Fruit fly (Drosophila melanogaster): Measurements from ENCODE around the gene SAK.

SAK gene

DNA sequence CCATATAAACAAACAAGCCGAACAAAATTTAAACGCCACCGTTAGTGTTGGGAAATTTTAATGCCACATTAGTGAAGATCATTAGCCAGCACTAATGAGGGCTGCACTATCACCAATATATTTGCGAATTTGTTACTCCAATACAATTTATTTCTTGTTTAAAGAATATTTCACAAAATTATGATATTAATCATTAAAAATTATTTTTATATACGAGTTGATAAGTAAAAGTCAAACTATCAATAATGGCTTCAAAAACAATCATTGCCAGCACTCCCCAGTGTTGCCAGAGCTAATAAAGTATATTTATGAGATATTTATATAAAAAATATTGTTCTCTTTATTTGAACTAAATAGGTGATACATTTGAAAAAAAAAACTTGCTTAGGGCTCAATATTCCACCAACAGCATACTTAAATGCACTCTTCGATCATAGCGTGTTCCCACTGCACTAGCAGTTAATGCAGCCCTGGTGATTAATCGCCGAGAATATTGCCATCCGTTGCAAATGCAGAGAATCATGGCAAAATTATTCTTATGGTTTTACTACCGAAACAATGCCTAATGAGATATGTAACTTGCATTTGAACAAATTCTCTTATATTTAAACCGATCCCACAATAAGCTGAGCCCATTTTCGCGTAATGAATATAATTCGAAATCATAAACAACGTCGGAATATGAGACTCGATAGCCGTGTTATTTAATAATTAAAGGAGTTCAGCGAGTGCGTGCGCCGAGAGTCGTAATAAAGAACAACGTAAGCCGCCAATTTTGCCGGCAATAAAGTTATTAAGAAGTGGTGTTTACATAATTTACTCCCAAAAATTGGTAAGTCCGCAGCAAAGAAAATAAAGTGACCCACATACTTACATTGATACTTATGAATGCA, at the start of gene SAK, which contains the start of gene Cdk12 (continued):
- TF ChIP-seq CG4318 (GFP tag; optimal IDR thresholded peaks at IDR 0.05) (peak; percentile 78), topi (GFP tag; optimal IDR thresholded peaks at IDR 0.05) (peak; percentile 66), CG6792 (GFP tag; optimal IDR thresholded peaks at IDR 0.05) (peak; percentile 71), CG15336 (GFP tag; IDR thresholded peaks at IDR 0.05) (peak; percentile 75), Ets96B (tag; optimal IDR thresholded peaks at IDR 0.05) (peak; percentile 72), Eip93F (GFP tag; optimal IDR thresholded peaks at IDR 0.05) (peak; percentile 71), dac (GFP tag; optimal IDR thresholded peaks at IDR 0.05) (peak; percentile 66), achi (GFP tag; optimal IDR thresholded peaks at IDR 0.05) (peak; percentile 83), Hr4 (GFP tag; optimal IDR thresholded peaks at IDR 0.05) (peak; percentile 77), salr (GFP tag; optimal IDR thresholded peaks at IDR 0.05) (peak; percentile 26 to 84)

DNA sequence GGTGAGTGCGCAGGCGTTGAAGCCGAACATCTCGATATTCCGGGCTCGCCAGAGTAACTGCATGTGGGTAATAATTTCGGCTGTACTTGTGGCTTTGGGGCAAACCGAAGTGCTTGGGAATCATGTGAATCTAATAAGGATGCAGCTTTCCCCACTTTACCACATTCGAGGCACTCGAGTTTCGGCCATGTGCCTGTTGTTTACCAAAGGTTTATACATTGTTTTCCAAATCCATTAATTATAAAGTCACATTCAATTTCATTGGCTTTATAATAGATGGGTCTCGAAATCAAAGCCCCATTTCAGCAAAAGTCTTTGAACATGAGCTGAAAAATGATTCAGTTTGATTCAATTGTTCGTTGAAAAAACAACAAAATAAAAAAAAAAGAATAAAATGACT, 49.4 kb upstream of the SAK start, which contains the start of gene CG7634:
Gene CG7634 (plus strand): TSS at position 301 of the 400 bp plus-strand sequence.
- no peak for TF ChIP-seq Gug (GFP tag; IDR thresholded peaks at IDR 0.05)
- no peak for TF ChIP-seq CG31627 (GFP tag; optimal IDR thresholded peaks at IDR 0.05)
- TF ChIP-seq Sox15 (GFP tag; optimal IDR thresholded peaks at IDR 0.05) = no peak
- no peak for TF ChIP-seq cyc (GFP tag; optimal IDR thresholded peaks at IDR 0.05)
- TF ChIP-seq Ets21C (GFP tag; optimal IDR thresholded peaks at IDR 0.05) = no peak
- no peak for TF ChIP-seq net (GFP tag; optimal IDR thresholded peaks at IDR 0.05)
- no peak for TF ChIP-seq dsx (GFP tag; optimal IDR thresholded peaks at IDR 0.05; ENCODE audit: poor library complexity, severe bottlenecking)
- TF ChIP-seq CG8319 (GFP tag; optimal IDR thresholded peaks at IDR 0.05) = no peak
- TF ChIP-seq svp (GFP tag) = no peak
- no peak for TF ChIP-seq CG7368 (GFP tag; optimal IDR thresholded peaks at IDR 0.05)
- no peak for TF ChIP-seq Sox102F (GFP tag; optimal IDR thresholded peaks at IDR 0.05)
- TF ChIP-seq CG11762 (GFP tag; optimal IDR thresholded peaks at IDR 0.05; ENCODE audit: insufficient read depth) = no peak
- no peak for TF ChIP-seq CG6808 (GFP tag; optimal IDR thresholded peaks at IDR 0.05)

DNA sequence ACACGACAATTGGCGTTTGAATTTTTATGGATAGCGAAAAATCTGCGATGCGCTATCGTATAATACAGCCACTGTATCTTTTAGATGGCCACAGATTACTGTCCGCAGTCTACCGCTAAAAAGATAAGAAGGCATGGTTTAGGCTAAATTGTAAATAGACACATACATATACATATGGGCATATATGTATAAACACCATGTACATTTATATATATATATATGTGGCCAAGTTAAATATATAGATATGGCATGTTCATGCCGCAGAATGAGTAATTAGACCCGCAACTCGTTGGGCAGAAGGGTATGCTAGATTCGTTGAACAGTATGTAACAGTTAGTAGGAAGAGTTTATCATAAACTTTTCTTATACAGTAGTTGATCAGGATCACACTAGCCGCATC, 46.4 kb upstream of the SAK start, which contains the start of gene CapaR:
Gene CapaR (minus strand): TSS at position 101 of the 400 bp plus-strand sequence.
- no peak for TF ChIP-seq OdsH (GFP tag; optimal IDR thresholded peaks at IDR 0.05)
- no peak for TF ChIP-seq CG16779 (tag; optimal IDR thresholded peaks at IDR 0.05)
- TF ChIP-seq dac (GFP tag; optimal IDR thresholded peaks at IDR 0.05) = no peak
- no peak for TF ChIP-seq spab (GFP tag; optimal IDR thresholded peaks at IDR 0.05)
- no peak for TF ChIP-seq CG32006 (GFP tag; optimal IDR thresholded peaks at IDR 0.05)
- TF ChIP-seq Blimp-1 (GFP tag; optimal IDR thresholded peaks at IDR 0.05) = no peak
- TF ChIP-seq net (GFP tag; optimal IDR thresholded peaks at IDR 0.05) = no peak
- TF ChIP-seq Hr38 (GFP tag; optimal IDR thresholded peaks at IDR 0.05) = no peak
- no peak for TF ChIP-seq Sox15 (GFP tag; optimal IDR thresholded peaks at IDR 0.05)
- no peak for TF ChIP-seq ss (GFP tag; optimal IDR thresholded peaks at IDR 0.05)
- no peak for TF ChIP-seq CG7368 (GFP tag; optimal IDR thresholded peaks at IDR 0.05)

DNA sequence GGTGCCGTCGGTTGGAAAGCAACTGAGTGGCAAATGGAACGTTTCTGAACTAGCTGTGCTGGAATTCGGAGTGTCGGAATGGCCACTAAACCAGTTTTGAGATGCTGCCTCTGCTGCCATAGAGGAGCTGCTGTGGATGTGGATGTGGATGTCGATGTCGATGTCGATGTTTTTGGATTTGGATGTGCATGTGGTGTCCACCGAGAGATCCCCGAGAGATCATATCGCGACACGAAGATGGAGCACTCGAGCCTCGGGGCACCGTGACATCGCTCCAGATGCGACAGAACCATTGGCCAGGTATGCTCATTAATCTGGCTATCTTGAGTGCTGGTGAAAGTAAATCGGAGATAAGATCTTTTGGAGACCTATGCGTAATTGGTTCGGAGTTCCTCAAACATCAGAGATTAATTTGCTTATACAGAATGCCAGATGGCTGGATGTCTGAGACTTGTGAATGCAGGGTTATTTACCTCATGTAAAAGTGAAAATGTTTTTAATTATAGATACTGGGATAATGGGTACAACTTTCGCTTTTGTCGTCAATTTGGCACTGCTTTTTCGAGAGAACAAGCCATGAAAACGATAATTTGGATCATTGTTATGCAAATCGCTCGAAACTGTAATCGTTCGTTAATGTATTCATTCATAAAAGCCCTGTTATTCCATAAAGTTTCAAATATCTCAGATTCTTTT, 42.6 kb upstream of the SAK start, which contains the start of gene CG7173:
Gene CG7173 (minus strand): TSS at position 51 of the 696 bp plus-strand sequence.
- TF ChIP-seq lz (GFP tag; optimal IDR thresholded peaks at IDR 0.05) (no peak), fd85E (GFP tag; optimal IDR thresholded peaks at IDR 0.05) (no peak), Sox102F (GFP tag; optimal IDR thresholded peaks at IDR 0.05) (no peak), CG8319 (GFP tag; optimal IDR thresholded peaks at IDR 0.05) (no peak), CG4318 (GFP tag; optimal IDR thresholded peaks at IDR 0.05) (no peak), ss (GFP tag; optimal IDR thresholded peaks at IDR 0.05) (no peak), CG10669 (GFP tag; optimal IDR thresholded peaks at IDR 0.05) (no peak), fkh (GFP tag; optimal IDR thresholded peaks at IDR 0.05) (no peak), salr (GFP tag; optimal IDR thresholded peaks at IDR 0.05) (no peak), spab (GFP tag; optimal IDR thresholded peaks at IDR 0.05) (no peak), dsx (GFP tag; optimal IDR thresholded peaks at IDR 0.05; ENCODE audit: poor library complexity, severe bottlenecking) (no peak), vri (GFP tag; optimal IDR thresholded peaks at IDR 0.05) (no peak), pdm3 (GFP tag; optimal IDR thresholded peaks at IDR 0.05) (no peak), CG7368 (GFP tag; optimal IDR thresholded peaks at IDR 0.05) (no peak), cyc (GFP tag; optimal IDR thresholded peaks at IDR 0.05) (no peak), Lpt (GFP tag; optimal IDR thresholded peaks at IDR 0.05) (no peak)

Data from whole organism, prepupa.